Worm (Caenorhabditis elegans) whole organism, early embryonic: ENCODE data around the gene spe-44.

Experiments used
- B0310.2 ChIP-seq: sonication (generic microtip); optimal IDR thresholded peaks from 2 replicates; lab custom pipeline; 2016; ENCODE audit warnings: mild to moderate bottlenecking, missing genetic modification characterization, missing compliant biosample characterization
- F13C5.2 ChIP-seq: sonication (generic microtip); optimal IDR thresholded peaks from 2 replicates; lab custom pipeline; 2017; ENCODE audit warnings: mild to moderate bottlenecking, missing genetic modification characterization, inconsistent platforms, missing compliant biosample characterization
- aly-1 ChIP-seq: sonication (generic microtip); optimal IDR thresholded peaks from 2 replicates; lab custom pipeline; 2016; ENCODE audit warnings: missing genetic modification characterization, missing compliant biosample characterization
- ama-1 ChIP-seq: fragments of 150-350 bp; optimal IDR thresholded peaks from 2 replicates; lab custom pipeline; 2014
- ceh-13 ChIP-seq: fragments of 200-800 bp; sonication (Bioruptor generic); optimal IDR thresholded peaks from 2 replicates; lab custom pipeline; 2018; ENCODE audit warnings: mild to moderate bottlenecking, missing genetic modification characterization, missing compliant biosample characterization
- ceh-36 ChIP-seq: sonication (generic microtip); optimal IDR thresholded peaks from 2 replicates; lab custom pipeline; 2016; ENCODE audit warnings: missing genetic modification characterization, inconsistent platforms, missing compliant biosample characterization
- ets-7 ChIP-seq: sonication (generic microtip); optimal IDR thresholded peaks from 2 replicates; lab custom pipeline; 2016; ENCODE audit warnings: missing genotype, missing genetic modification characterization, missing compliant biosample characterization
- flt-1 ChIP-seq: fragments of 200-800 bp; sonication (Bioruptor generic); IDR thresholded peaks from 2 replicates; pipeline ENCODE4 v1.3.6; 2022; ENCODE audit warnings: missing genetic modification characterization, missing compliant biosample characterization
- hmbx-1 ChIP-seq: sonication (generic microtip); optimal IDR thresholded peaks from 2 replicates; lab custom pipeline; 2016; ENCODE audit warnings: mild to moderate bottlenecking, missing genetic modification characterization, missing compliant biosample characterization
- hmg-4 ChIP-seq: fragments of 200-800 bp; sonication (Bioruptor generic); optimal IDR thresholded peaks from 2 replicates; lab custom pipeline; 2018; ENCODE audit warnings: mild to moderate bottlenecking, missing genetic modification characterization, missing compliant biosample characterization
- hnd-1 ChIP-seq: sonication (generic microtip); optimal IDR thresholded peaks from 2 replicates; lab custom pipeline; 2016; ENCODE audit warnings: missing genetic modification characterization, missing compliant biosample characterization
- pes-1 ChIP-seq: fragments of 200-800 bp; sonication (Bioruptor generic); IDR thresholded peaks from 2 replicates; pipeline ENCODE4 v1.3.6; 2022; ENCODE audit warnings: missing genetic modification reagents, missing genetic modification characterization, missing compliant biosample characterization
- scrt-1 ChIP-seq: fragments of 200-800 bp; sonication (Bioruptor generic); IDR thresholded peaks from 2 replicates; pipeline ENCODE4 v1.3.6; 2022; ENCODE audit warnings: missing genetic modification characterization, missing compliant biosample characterization
- sea-1 ChIP-seq: fragments of 200-800 bp; sonication (Bioruptor generic); conservative IDR thresholded peaks from 2 replicates; pipeline ENCODE4 v1.3.6; 2022; ENCODE audit warnings: missing genetic modification characterization, missing compliant biosample characterization
- tbx-11 ChIP-seq: fragments of 200-800 bp; sonication (Bioruptor generic); IDR thresholded peaks from 2 replicates; pipeline ENCODE4 v1.3.6; 2022; ENCODE audit warnings: missing genetic modification characterization, missing compliant biosample characterization
- tbx-37 ChIP-seq: fragments of 200-800 bp; sonication (Bioruptor generic); conservative IDR thresholded peaks from 2 replicates; pipeline ENCODE4 v1.3.6; 2022; ENCODE audit warnings: missing genetic modification reagents, missing genetic modification characterization, missing compliant biosample characterization
- tra-4 ChIP-seq: sonication (generic microtip); optimal IDR thresholded peaks from 2 replicates; lab custom pipeline; 2017; ENCODE audit warnings: missing genetic modification characterization, missing compliant biosample characterization

spe-44 gene

DNA sequence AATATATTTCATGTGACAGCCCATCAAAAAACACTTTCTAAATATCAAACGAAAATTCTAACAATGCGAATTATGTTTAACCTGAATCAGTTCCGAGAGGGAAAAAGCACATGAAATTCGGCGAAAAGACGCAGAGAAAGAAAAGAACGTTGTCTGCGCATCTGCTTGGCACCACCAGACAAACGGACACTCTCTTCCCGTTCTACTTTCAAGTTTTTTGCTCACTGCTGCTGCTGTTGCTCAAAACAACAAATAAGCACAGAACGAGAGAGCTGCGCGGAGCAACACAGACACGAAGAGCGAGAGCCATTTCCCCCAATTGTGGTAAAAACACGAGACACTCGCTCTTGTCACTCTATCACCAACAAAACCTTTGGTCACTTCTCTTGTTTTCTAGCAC, 10.8 kb upstream of the spe-44 start:
- TF ChIP-seq ama-1 (lab: Kevin White, UChicago): no peak
- no peak for TF ChIP-seq ets-7 (tag; lab: Kevin White, UChicago)
- no peak for TF ChIP-seq F13C5.2
- no peak for TF ChIP-seq tra-4 (tag; lab: Kevin White, UChicago)
- TF ChIP-seq hnd-1 (tag; lab: Kevin White, UChicago): no peak
- no peak for TF ChIP-seq pes-1 (GFP tag; lab: Robert Waterston, UW)
- TF ChIP-seq scrt-1 (GFP tag; lab: Robert Waterston, UW): no peak

DNA sequence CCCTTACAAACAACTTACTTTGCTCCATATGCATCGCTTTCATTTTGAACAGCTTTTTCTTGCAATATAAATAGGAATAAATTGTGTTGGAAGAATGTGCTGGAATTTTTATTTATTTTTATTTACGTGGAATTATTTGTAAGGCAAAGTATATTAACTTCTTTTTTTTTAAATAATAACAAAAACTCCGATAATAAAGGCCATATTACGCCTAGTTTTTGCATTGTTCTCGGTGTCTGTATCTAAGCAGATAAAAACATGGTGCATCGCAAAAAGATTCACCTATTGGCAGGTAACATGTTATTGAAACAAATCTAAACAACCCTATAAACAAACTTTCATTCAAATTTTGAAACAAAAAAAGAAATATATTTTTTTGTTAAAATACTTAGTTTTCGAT, 9.4 kb upstream of the spe-44 start, which contains the start of gene C25G4.8:
Gene C25G4.8 (minus strand): TSS at position 101 of the 400 bp plus-strand sequence.
- TF ChIP-seq hmbx-1 (tag; lab: Kevin White, UChicago) (no peak), tbx-11 (no peak), aly-1 (tag; lab: Kevin White, UChicago) (no peak), ama-1 (lab: Kevin White, UChicago) (no peak), sea-1 (GFP tag; lab: Robert Waterston, UW) (no peak), tra-4 (tag; lab: Kevin White, UChicago) (no peak), hmg-4 (no peak), F13C5.2 (no peak), pes-1 (GFP tag; lab: Robert Waterston, UW) (no peak), ceh-13 (GFP tag; lab: Kevin White, UChicago) (no peak)

ce11 chrIV:12456613-12457012, 2.6 kb upstream of the spe-44 start, which contains the start of gene C25G4.7:
Gene C25G4.7, plus strand, starts transcription at chrIV:12456913.
- TF ChIP-seq tra-4 (tag; lab: Kevin White, UChicago) (no peak), ama-1 (lab: Kevin White, UChicago) (no peak), tbx-37 (GFP tag; lab: Robert Waterston, UW) (no peak)

DNA sequence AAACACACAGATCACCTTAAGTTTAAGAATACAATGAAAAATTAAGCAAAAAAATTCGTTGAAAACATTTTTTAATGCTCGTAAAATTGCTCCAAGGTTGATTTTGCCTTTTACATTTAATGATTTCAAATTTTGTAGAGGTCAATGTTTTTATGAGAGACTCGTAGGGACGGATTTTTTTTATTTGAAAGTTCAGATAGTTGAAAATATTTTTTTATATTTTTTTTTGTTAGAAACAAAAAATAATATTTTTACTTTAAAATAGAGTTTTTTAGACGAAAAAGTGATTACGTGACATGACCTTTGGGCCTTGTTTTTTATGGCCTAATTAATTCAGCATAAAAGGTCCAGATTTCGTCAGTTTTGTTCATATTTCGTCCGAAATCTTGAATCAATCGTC, 735 bp upstream of the spe-44 start, which contains the start of gene smz-1:
Gene smz-1 (plus strand): TSS at position 301 of the 400 bp plus-strand sequence.
- TF ChIP-seq B0310.2: no peak
- TF ChIP-seq tra-4 (tag; lab: Kevin White, UChicago): no peak
- TF ChIP-seq pes-1 (GFP tag; lab: Robert Waterston, UW): no peak
- no peak for TF ChIP-seq tbx-37 (GFP tag; lab: Robert Waterston, UW)
- TF ChIP-seq hmbx-1 (tag; lab: Kevin White, UChicago): no peak
- TF ChIP-seq F13C5.2: no peak
- TF ChIP-seq scrt-1 (GFP tag; lab: Robert Waterston, UW): no peak
- TF ChIP-seq ceh-13 (GFP tag; lab: Kevin White, UChicago): no peak
- TF ChIP-seq ets-7 (tag; lab: Kevin White, UChicago): no peak
- no peak for TF ChIP-seq sea-1 (GFP tag; lab: Robert Waterston, UW)
- TF ChIP-seq ama-1 (lab: Kevin White, UChicago): no peak
- TF ChIP-seq ceh-36 (tag; lab: Kevin White, UChicago): no peak
- TF ChIP-seq aly-1 (tag; lab: Kevin White, UChicago): no peak
- TF ChIP-seq flt-1 (GFP tag; lab: Robert Waterston, UW): no peak
- TF ChIP-seq hnd-1 (tag; lab: Kevin White, UChicago): no peak
- TF ChIP-seq hmg-4: no peak
- TF ChIP-seq tbx-11: no peak

ce11 chrIV:12451225-12451831, 2.7 kb downstream of the spe-44 start, which contains the start of gene dpy-26:
Gene dpy-26, minus strand, starts transcription at chrIV:12451335.
- TF ChIP-seq tra-4 (tag; lab: Kevin White, UChicago) (no peak), flt-1 (GFP tag; lab: Robert Waterston, UW) (no peak), F13C5.2 (peak; percentile 18), tbx-37 (GFP tag; lab: Robert Waterston, UW) (no peak), B0310.2 (no peak)

ce11 chrIV:12445463-12445934, 8.5 kb downstream of the spe-44 start, which contains the start of gene C25G4.3:
Gene C25G4.3, minus strand, starts transcription at chrIV:12445884.
- TF ChIP-seq aly-1 (tag; lab: Kevin White, UChicago) (no peak), tbx-37 (GFP tag; lab: Robert Waterston, UW) (no peak), pes-1 (GFP tag; lab: Robert Waterston, UW) (no peak), ets-7 (tag; lab: Kevin White, UChicago) (no peak), flt-1 (GFP tag; lab: Robert Waterston, UW) (no peak), ceh-36 (tag; lab: Kevin White, UChicago) (no peak), hmbx-1 (tag; lab: Kevin White, UChicago) (no peak), B0310.2 (no peak), F13C5.2 (no peak), tbx-11 (no peak)

DNA sequence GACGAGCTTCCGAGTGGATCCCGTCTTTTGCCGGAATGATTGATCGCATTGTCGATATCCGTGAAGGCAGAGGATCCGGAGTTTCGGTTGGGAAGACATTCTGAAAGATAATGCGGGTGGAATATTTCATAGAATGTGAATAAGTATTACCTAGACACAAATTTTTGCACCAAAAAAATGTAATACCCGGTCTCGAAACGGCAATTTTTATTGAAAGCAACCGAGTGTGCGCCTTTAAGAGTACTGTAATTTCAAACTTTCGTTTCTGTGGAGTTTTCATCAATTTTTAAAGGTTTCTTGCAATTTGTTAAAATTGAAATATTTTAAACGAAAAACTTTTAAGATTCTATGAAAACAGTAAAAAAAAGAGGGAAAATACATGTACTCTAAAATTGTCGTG, 10.1 kb downstream of the spe-44 start, which contains the start of gene C25G4.2:
Gene C25G4.2 (minus strand): TSS at position 100 of the 400 bp plus-strand sequence.
- TF ChIP-seq B0310.2: no peak
- no peak for TF ChIP-seq ets-7 (tag; lab: Kevin White, UChicago)

DNA sequence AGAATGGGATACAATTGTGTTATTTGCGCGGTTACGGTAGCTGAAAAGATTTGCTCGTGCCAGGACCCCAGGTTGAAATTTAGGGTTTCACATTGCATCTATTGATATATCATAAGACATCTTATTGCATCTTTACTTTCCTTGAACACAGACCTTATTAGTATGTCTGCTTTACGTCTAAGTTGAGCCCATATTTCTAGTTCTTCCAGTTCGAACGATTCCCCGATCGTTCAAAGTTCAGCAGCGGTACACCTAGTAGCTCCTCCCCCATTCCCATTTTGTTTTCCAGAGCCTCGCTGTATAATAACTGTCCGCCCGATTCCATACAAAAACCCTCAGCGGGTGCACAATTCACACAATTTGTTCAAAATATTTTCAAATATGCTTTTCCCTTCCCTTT, 12.3 kb downstream of the spe-44 start, which contains the start of gene C25G4.17:
Gene C25G4.17 (plus strand): TSS at position 301 of the 400 bp plus-strand sequence.
- no peak for TF ChIP-seq ceh-36 (tag; lab: Kevin White, UChicago)
- no peak for TF ChIP-seq hmbx-1 (tag; lab: Kevin White, UChicago)
- TF ChIP-seq aly-1 (tag; lab: Kevin White, UChicago): no peak
